Worm (Caenorhabditis elegans) whole organism, late embryonic: ENCODE results near the gene M28.10.

ENCODE experiments used
- ama-1 ChIP-seq: fragments of 150-350 bp; optimal IDR thresholded peaks from 2 replicates; lab custom pipeline; 2014
- dve-1 ChIP-seq: sonication (generic microtip); optimal IDR thresholded peaks from 2 replicates; lab custom pipeline; 2017; ENCODE audit warnings: antibody characterized with exemption, mild to moderate bottlenecking, missing genetic modification characterization, missing compliant biosample characterization
- eyg-1 ChIP-seq: sonication (generic microtip); optimal IDR thresholded peaks from 2 replicates; lab custom pipeline; 2016; ENCODE audit warnings: missing genotype, missing genetic modification characterization, missing compliant biosample characterization
- nhr-11 ChIP-seq: fragments of 150-350 bp; optimal IDR thresholded peaks from 2 replicates; lab custom pipeline; 2014; ENCODE audit warnings: missing biosample characterization, missing genetic modification characterization
- pqm-1 ChIP-seq: sonication (generic microtip); optimal IDR thresholded peaks from 2 replicates; lab custom pipeline; 2016; ENCODE audit warnings: missing genetic modification characterization, missing compliant biosample characterization
- pros-1 ChIP-seq: fragments of 150-350 bp; optimal IDR thresholded peaks from 2 replicates; lab custom pipeline; 2014; ENCODE audit warnings: missing biosample characterization, missing genetic modification reagents, missing genetic modification characterization

ce11 chrII:10598039-10598438 lies 49.3 kb upstream of the M28.10 start, which contains the start of gene C14A4.8:
- TF ChIP-seq pros-1 (tag; lab: Kevin White, UChicago) (no peak), dve-1 (tag; lab: Kevin White, UChicago) (no peak), nhr-11 (tag; lab: Kevin White, UChicago) (no peak), pqm-1 (no peak), eyg-1 (tag; lab: Kevin White, UChicago) (no peak), ama-1 (no peak)
